Fruit fly (Drosophila melanogaster) whole organism, adult: ENCODE results near the gene Atat.

Source experiments
- CG11617 ChIP-seq: fragments of 200-800 bp; sonication (Bioruptor generic); optimal IDR thresholded peaks from 2 replicates; lab custom pipeline; 2017; ENCODE audit warnings: mild to moderate bottlenecking, missing biosample characterization, missing genetic modification reagents, missing genetic modification characterization
- CG12768 ChIP-seq: fragments of 200-800 bp; sonication (Bioruptor generic); optimal IDR thresholded peaks from 2 replicates; lab custom pipeline; 2017; ENCODE audit warnings: missing biosample characterization, missing genetic modification characterization, mild to moderate bottlenecking, moderate library complexity, missing genetic modification reagents
- CG33017 ChIP-seq: fragments of 200-800 bp; sonication (Bioruptor generic); optimal IDR thresholded peaks from 2 replicates; lab custom pipeline; 2018; ENCODE audit warnings: missing biosample characterization, mild to moderate bottlenecking, missing genetic modification characterization, moderate library complexity
- CG5204 ChIP-seq: fragments of 200-800 bp; sonication (Bioruptor generic); optimal IDR thresholded peaks from 2 replicates; lab custom pipeline; 2016; ENCODE audit warnings: missing biosample characterization, missing genetic modification characterization
- CG7045 ChIP-seq: fragments of 200-800 bp; sonication (Bioruptor generic); optimal IDR thresholded peaks from 2 replicates; lab custom pipeline; 2017; ENCODE audit warnings: missing biosample characterization, mild to moderate bottlenecking, missing genetic modification characterization
- Crg-1 ChIP-seq: fragments of 200-800 bp; sonication (Bioruptor generic); optimal IDR thresholded peaks from 2 replicates; lab custom pipeline; 2016; ENCODE audit warnings: missing biosample characterization, missing genetic modification characterization
- Mnt ChIP-seq: fragments of 200-800 bp; sonication (Bioruptor generic); optimal IDR thresholded peaks from 2 replicates; lab custom pipeline; 2016; ENCODE audit warnings: missing biosample characterization, mild to moderate bottlenecking, missing genetic modification characterization
- bab1 ChIP-seq: fragments of 200-800 bp; sonication (Bioruptor generic); optimal IDR thresholded peaks from 3 replicates; lab custom pipeline; 2019; ENCODE audit warnings: missing biosample characterization, mild to moderate bottlenecking, missing genetic modification characterization, moderate library complexity
- cnc ChIP-seq, 2 experiments: fragments of >200 bp; optimal IDR thresholded peaks; 2 replicates each; lab custom pipeline; 2017
- kay ChIP-seq: fragments of 200-800 bp; sonication (Bioruptor generic); peaks from one replicate; lab custom pipeline; 2016; ENCODE audit warnings: missing biosample characterization, missing genetic modification characterization, borderline replicate concordance
- ovo ChIP-seq: fragments of 200-800 bp; sonication (Bioruptor generic); optimal IDR thresholded peaks from 2 replicates; lab custom pipeline; 2016; ENCODE audit warnings: missing biosample characterization, missing genetic modification characterization
- toe ChIP-seq: fragments of 200-800 bp; sonication (Bioruptor generic); optimal IDR thresholded peaks from 2 replicates; lab custom pipeline; 2016; ENCODE audit warnings: missing biosample characterization, missing genetic modification characterization

DNA sequence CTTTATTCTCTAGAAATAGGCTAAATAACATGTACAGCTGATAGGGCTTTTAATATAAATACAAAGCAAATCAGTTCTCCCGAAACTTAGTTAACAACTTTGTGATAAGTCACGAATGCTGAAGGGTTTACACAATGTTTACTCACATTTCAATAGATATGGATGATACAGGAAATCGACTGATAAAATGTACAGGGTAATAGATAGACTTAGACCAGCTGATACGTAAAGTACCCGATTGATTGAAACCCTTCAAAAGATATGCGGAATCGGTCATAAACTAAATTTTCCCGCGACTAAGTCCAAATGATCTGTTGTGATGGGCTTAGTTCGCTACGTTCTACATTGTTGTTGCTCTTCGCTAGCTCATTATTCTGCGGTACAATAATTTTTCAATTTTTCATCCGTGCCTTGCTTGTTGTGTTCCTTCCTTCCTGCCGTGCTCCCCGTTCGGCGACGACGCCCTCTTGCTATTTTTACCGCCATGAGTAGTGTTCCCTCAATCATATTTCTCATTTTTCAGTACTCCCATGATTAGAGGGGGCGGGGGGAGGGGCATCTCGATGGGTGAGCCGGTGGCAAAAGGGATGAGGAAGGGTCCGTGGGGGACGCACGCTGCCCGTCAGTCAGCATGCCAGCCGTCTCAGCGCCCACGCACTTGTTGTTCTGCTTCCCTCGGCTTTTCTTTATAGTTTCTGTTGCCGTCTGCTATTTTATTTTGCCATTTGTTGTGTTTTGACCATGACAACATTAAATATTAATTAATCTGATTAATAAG lies 6.4 kb upstream of the Atat start:
- no peak for TF ChIP-seq CG7045 (GFP tag; lab: Kevin White, UChicago)
- no peak for TF ChIP-seq CG5204
- TF ChIP-seq CG33017 (tag; lab: Kevin White, UChicago) = no peak
- no peak for TF ChIP-seq kay (GFP tag; lab: Kevin White, UChicago)
- TF ChIP-seq ovo (GFP tag; lab: Kevin White, UChicago) = no peak
- peak; percentile 11 for TF ChIP-seq Crg-1 (GFP tag; lab: Kevin White, UChicago)
- TF ChIP-seq bab1 = no peak
- no peak for TF ChIP-seq cnc (optimal IDR thresholded peaks at IDR 0.05; lab: Kevin White, UChicago)
- TF ChIP-seq CG12768 (GFP tag; lab: Kevin White, UChicago) = no peak
- no peak for TF ChIP-seq Mnt
- no peak for TF ChIP-seq CG11617 (GFP tag; lab: Kevin White, UChicago)
- no peak for TF ChIP-seq toe (GFP tag; lab: Kevin White, UChicago)
